Worm (Caenorhabditis elegans): ENCODE results near the gene sad-1.
A peak's percentile ranks its signal among the peaks of the same experiment; 100 is the strongest.

Gene sad-1

DNA sequence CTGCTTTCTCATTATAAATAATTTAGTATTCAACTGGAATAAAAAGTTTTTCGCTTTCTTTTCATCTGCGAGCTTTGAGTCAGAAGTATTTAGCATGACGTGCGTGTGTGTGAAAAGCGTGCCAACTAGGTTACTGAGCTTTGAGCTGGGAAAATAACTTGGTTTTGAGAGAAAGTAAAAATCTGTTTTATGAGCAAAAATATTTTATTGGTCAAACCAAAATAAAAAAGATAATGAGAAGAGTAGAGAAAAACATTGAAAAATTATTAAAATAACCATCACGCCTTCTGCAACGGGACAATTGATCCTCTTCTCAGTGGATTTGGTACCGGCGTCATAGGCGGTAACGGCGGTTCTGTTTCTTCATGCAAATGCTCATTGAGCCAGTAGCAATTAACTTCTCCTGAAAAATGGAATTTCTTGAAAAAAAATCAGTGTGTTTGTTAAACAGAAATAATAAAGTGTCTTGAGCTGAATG is 44.1 kb upstream of the sad-1 start (continued):
- TF ChIP-seq spr-3 (GFP tag; optimal IDR thresholded peaks at IDR 0.05) (no peak), lin-29 (GFP tag; IDR thresholded peaks at IDR 0.05) (0 out of 2 replicates have a peak, but pooled peaks have one; percentile 8), duxl-1 (tag; optimal IDR thresholded peaks at IDR 0.05; ENCODE audit: poor library complexity) (no peak), mdl-1 (tag; optimal IDR thresholded peaks at IDR 0.05) (no peak), Y48G9A.11 (GFP tag; IDR thresholded peaks at IDR 0.05) (no peak), fkh-10 (GFP tag; optimal IDR thresholded peaks at IDR 0.05) (no peak), hif-1 (tag; optimal IDR thresholded peaks at IDR 0.05) (no peak), dmd-6 (GFP tag; IDR thresholded peaks at IDR 0.05) (peak; percentile 9; the same call in 1 of the 2 replicates), set-16 (GFP tag; IDR thresholded peaks at IDR 0.05) (no peak), nhr-77 (tag; optimal IDR thresholded peaks at IDR 0.05) (no peak), ztf-7 (tag; optimal IDR thresholded peaks at IDR 0.05) (no peak), nhr-25 (tag; optimal IDR thresholded peaks at IDR 0.05; ENCODE audit: borderline replicate concordance, insufficient read depth) (no peak), mdt-29 (GFP tag; IDR thresholded peaks at IDR 0.05) (peak; percentile 30; the same call in 1 of the 2 replicates), cey-2 (tag; optimal IDR thresholded peaks at IDR 0.05; ENCODE audit: borderline replicate concordance, insufficient read depth) (no peak), nhr-6 (tag; optimal IDR thresholded peaks at IDR 0.05) (no peak), F10B5.3 (tag; optimal IDR thresholded peaks at IDR 0.05) (no peak), unc-39 (tag; optimal IDR thresholded peaks at IDR 0.05) (no peak), mes-2 (tag; optimal IDR thresholded peaks at IDR 0.05; ENCODE audit: poor library complexity, severe bottlenecking) (no peak), php-3 (GFP tag; IDR thresholded peaks at IDR 0.05) (no peak), nhr-76 (tag; optimal IDR thresholded peaks at IDR 0.05) (no peak), mep-1 (tag; optimal IDR thresholded peaks at IDR 0.05) (peak; percentile 74), nhr-48 (tag; optimal IDR thresholded peaks at IDR 0.05) (no peak), hmg-1.1 (GFP tag; IDR thresholded peaks at IDR 0.05) (no peak), ceh-28 (tag; optimal IDR thresholded peaks at IDR 0.05) (no peak), lsy-2 (tag; optimal IDR thresholded peaks at IDR 0.05) (peak in 1 of 2 experiments; percentile 30), tag-97 (GFP tag; IDR thresholded peaks at IDR 0.05) (no peak), dmd-9 (GFP tag; IDR thresholded peaks at IDR 0.05) (peak; percentile 58; the same call in 1 of the 2 replicates), T20F7.1 (GFP tag; optimal IDR thresholded peaks at IDR 0.05) (no peak), egl-27 (tag; optimal IDR thresholded peaks at IDR 0.05) (no peak), snpc-1.2 (GFP tag; IDR thresholded peaks at IDR 0.05) (no peak), snpc-4 (tag; optimal IDR thresholded peaks at IDR 0.05) (no peak), tra-1 (GFP tag; IDR thresholded peaks at IDR 0.05) (0 out of 2 replicates have a peak, but pooled peaks have one; percentile 19)

DNA sequence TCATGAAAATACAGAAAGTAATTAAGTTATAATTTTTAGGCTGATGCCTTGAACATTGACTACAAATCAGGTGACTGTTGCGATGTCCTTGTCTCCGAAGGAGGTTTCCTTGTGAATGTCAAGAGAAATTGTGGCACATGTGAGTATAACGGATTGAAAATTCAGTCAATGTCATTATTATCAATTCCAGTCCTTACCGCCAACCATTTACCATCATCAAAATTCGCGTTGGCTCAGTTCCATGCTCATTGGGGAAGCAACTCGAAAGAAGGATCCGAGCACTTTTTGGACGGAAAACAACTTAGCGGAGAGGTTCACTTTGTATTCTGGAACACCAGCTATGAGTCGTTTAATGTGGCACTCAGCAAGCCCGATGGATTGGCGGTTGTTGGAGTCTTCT is 42.9 kb upstream of the sad-1 start:
- TF ChIP-seq tra-1 (GFP tag; IDR thresholded peaks at IDR 0.05) (no peak), F26F4.8 (GFP tag; conservative IDR thresholded peaks at IDR 0.05) (no peak), skn-1 (tag; optimal IDR thresholded peaks at IDR 0.05) (no peak), lin-13 (GFP tag; optimal IDR thresholded peaks at IDR 0.05) (no peak), hlh-30 (tag; optimal IDR thresholded peaks at IDR 0.05; ENCODE audit: insufficient read depth) (peak; percentile 9), Y48G9A.11 (GFP tag; IDR thresholded peaks at IDR 0.05) (no peak), dmd-8 (GFP tag; IDR thresholded peaks at IDR 0.05) (no peak), fkh-10 (GFP tag; optimal IDR thresholded peaks at IDR 0.05) (no peak), ama-1 (optimal IDR thresholded peaks at IDR 0.05) (peak; percentile 95)

DNA sequence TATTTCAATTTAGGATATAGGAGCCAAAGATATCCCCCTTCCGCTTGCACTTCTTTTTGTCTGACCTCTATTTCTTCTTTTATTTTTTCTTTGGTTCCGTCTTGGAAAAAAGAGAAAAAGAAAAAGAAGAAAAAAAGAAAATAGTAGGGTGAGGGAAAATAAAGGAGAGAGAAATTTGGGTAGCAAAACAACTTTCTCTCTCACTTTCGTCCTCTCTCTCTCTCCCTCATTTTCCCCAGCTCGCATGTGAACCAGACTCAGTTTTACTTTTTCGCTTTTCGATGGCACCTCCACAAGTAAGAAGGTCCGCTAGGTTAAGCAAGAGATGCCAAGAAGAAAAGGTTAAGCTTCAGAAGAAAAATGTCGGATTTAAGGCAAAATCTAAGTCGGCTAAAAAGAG is 42.3 kb upstream of the sad-1 start:
- TF ChIP-seq ama-1 (optimal IDR thresholded peaks at IDR 0.05) (peak; percentile 83), dmd-6 (GFP tag; IDR thresholded peaks at IDR 0.05) (0 out of 2 replicates have a peak, but pooled peaks have one; percentile 7), pha-4 (GFP tag; IDR thresholded peaks at IDR 0.05) (no peak), pha-4 (tag; optimal IDR thresholded peaks at IDR 0.05) (no peak), zip-2 (tag; optimal IDR thresholded peaks at IDR 0.05) (no peak), hlh-11 (tag; optimal IDR thresholded peaks at IDR 0.05) (no peak), aha-1 (tag) (peak; percentile 65), mep-1 (tag; optimal IDR thresholded peaks at IDR 0.05) (peak; percentile 15), lin-1 (GFP tag; IDR thresholded peaks at IDR 0.05) (no peak), lsy-2 (tag; optimal IDR thresholded peaks at IDR 0.05) (peak in 1 of 2 experiments; percentile 8), fkh-10 (GFP tag; optimal IDR thresholded peaks at IDR 0.05) (peak; percentile 25)
